Fruit fly (Drosophila melanogaster): ENCODE data around the gene snz.

snz gene

DNA sequence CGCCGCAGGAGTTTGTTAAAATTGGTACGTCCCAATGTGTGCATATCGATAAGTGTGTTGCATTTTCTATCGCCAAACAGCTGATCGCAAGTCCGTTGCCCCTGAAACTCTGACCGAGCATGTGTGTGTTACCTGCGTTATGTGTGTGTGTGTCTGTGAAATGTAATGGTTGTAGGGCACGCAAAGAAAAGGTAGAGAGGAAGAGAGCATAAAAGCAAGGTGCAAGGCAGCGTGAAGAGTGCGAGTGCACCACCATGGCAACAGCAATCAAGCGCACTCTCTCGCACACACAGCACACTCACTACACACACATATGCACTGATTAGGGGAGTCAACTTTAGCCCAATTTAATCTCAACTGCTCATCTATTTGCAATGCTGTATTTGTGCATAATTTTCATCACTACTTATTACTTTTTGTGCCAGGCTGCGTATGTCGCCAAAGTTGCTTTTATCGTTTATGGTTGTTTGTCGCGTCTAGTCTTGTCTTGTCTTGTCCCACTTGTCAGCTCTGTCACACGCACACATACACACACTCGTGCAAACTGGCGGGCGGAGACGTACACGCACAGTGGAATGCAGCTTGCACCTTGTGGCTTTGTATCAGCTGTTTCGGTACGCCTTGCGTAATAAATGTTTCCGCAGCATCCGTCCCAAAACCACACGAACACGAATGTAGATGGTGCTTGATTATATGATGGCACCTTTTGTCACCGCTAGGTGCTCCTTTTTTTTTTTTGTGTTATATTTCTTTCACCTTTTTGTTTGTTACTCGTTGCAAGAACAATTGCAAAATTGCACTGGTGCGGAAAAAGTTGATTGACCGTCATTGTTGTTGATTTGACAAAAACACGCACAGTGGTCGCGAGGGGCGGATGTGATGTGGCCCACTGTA lies 25.9 kb downstream of the snz start (continued):
- TF ChIP-seq sv (GFP tag; optimal IDR thresholded peaks at IDR 0.05) = peak; percentile 56
- TF ChIP-seq CG32264 (GFP tag; optimal IDR thresholded peaks at IDR 0.05) = peak; percentile 69
- TF ChIP-seq h (GFP tag; optimal IDR thresholded peaks at IDR 0.05) = peak; percentile 70

DNA sequence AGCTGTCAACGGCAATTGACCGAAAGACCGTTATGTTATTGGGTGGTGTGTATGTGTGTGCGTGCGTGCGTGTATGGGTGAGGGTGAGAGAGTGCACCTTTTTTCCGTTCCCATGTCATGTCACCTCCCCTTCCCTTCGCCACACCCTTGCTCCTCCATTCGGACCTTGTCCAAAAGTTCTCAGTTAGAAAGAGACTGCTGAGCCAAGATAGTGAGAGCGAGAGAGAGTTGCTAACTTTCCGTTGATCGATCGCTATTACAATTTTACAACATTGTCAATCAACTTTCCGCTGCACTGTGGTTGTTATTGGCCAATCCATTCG lies 26.6 kb downstream of the snz start:
- TF ChIP-seq h (GFP tag; optimal IDR thresholded peaks at IDR 0.05) (peak; percentile 6), fru (GFP tag; optimal IDR thresholded peaks at IDR 0.05) (peak; percentile 28), Rel (GFP tag; optimal IDR thresholded peaks at IDR 0.05) (no peak), Rel (tag; optimal IDR thresholded peaks at IDR 0.05) (no peak)

DNA sequence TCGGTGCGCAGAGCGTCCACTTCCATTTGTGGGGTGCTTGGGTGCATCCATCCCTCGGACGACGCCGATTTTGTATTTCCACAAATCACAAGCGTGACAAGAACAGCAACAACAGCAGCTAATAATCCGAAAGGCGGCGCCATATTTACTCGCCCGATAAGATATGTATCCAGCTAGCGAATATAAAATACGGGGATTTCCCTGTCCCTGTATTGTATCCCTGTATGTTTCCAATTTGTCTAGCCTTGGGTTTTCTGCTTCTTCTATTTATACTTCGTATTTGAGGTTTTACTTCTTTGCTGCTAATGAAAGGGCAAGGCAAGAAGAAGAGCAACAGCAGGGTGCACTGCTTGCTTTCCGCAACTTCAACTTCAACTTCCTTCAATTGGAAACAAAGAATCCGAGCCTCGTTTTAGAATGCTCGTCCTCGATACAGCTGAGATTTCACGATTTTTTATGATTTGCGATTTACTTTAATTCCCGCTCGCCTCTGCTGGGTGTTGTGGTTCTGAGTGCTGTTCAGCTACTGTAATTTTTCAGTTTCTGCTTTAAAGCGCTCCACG lies 32.3 kb downstream of the snz start:
- TF ChIP-seq Hr83 (GFP tag; optimal IDR thresholded peaks at IDR 0.05; ENCODE audit: poor library complexity, severe bottlenecking) = no peak
- no peak for TF ChIP-seq Rel (GFP tag; optimal IDR thresholded peaks at IDR 0.05)
- peak; percentile 99 for TF ChIP-seq Rel (tag; optimal IDR thresholded peaks at IDR 0.05)

DNA sequence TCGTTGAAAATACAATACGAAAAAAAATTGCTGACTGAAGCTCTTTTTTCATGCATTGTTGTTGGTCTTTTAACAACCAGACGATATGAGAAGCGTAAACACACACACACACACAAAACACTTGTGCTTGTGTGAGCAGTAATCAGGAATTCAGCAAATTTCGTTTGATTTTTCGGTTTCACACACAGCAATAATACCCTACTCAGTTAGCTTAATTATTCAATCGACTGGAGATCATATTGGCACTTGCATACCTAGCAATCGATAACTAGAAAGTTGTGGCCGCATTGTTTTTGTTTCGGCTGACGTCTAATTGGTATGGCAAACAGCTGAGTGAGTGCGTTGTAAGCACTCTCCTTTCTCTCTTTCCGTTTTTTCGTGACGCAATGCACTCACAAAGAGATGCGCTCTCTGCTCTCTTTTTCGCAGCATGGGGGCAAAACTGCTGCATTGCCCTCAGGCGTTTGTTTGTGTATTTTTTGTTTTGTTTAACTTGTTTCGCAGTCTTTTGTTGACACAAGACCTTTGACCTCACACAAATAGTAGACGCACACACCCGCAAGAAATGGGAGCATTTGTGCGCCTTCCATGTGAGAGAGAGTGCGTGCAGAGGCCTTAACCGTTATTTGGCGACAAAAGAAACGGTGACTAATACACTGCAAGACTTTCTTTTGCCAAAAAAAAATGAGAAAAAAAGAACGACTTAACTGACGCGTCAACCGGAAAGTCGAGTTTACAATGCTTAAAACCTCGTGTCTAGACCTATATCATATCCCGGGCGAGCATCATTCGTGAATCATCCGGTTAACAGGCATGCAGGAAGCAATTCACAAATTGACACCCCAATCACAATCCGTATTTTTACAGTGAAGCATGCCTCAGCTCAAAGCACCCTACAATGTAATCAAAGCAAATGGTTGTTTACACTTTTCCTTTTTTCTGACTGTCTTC lies 33.2 kb downstream of the snz start:
- TF ChIP-seq Dif (GFP tag; optimal IDR thresholded peaks at IDR 0.05; ENCODE audit: partially characterized antibody) = peak; percentile 85
- no peak for TF ChIP-seq pan (optimal IDR thresholded peaks at IDR 0.05)
- TF ChIP-seq foxo (GFP tag; optimal IDR thresholded peaks at IDR 0.05) = peak; percentile 24 to 65
- peak; percentile 85 for TF ChIP-seq sage (GFP tag; optimal IDR thresholded peaks at IDR 0.05)
- peak; percentile 79 for TF ChIP-seq ey (GFP tag; optimal IDR thresholded peaks at IDR 0.05)
- TF ChIP-seq psq (GFP tag; optimal IDR thresholded peaks at IDR 0.05) = peak; percentile 44
- peak; percentile 74 to 86 for TF ChIP-seq dl (GFP tag; optimal IDR thresholded peaks at IDR 0.05; ENCODE audit: insufficient read depth in 1 of 2, partially characterized antibody in 2 of 2)
- TF ChIP-seq Vsx2 (GFP tag; optimal IDR thresholded peaks at IDR 0.05; ENCODE audit: partially characterized antibody) = no peak
- TF ChIP-seq brk (GFP tag; optimal IDR thresholded peaks at IDR 0.05) = no peak
- peak; percentile 41 for TF ChIP-seq CG32264 (GFP tag; optimal IDR thresholded peaks at IDR 0.05)
- peak; percentile 71 for TF ChIP-seq fru (GFP tag; optimal IDR thresholded peaks at IDR 0.05)
- no peak for TF ChIP-seq Abd-B (GFP tag; optimal IDR thresholded peaks at IDR 0.05)
- peak; percentile 44 for TF ChIP-seq Jra (GFP tag; optimal IDR thresholded peaks at IDR 0.05)
- TF ChIP-seq sv (GFP tag; optimal IDR thresholded peaks at IDR 0.05) = no peak
- TF ChIP-seq rgr (GFP tag; optimal IDR thresholded peaks at IDR 0.05) = peak; percentile 77
- peak; percentile 49 for TF ChIP-seq Hnf4 (GFP tag; optimal IDR thresholded peaks at IDR 0.05)
- peak; percentile 54 for TF ChIP-seq Sp1 (GFP tag; optimal IDR thresholded peaks at IDR 0.05)
- no peak for TF ChIP-seq CrebA (GFP tag; optimal IDR thresholded peaks at IDR 0.05; ENCODE audit: borderline replicate concordance)
- TF ChIP-seq HLH106 (tag; optimal IDR thresholded peaks at IDR 0.05) = peak; percentile 69
- peak; percentile 45 for TF ChIP-seq Hr83 (GFP tag; optimal IDR thresholded peaks at IDR 0.05; ENCODE audit: poor library complexity, severe bottlenecking)
- no peak for TF ChIP-seq usp (GFP tag; optimal IDR thresholded peaks at IDR 0.05)
- TF ChIP-seq Dfd (GFP tag; optimal IDR thresholded peaks at IDR 0.05) = no peak
- peak; percentile 81 for TF ChIP-seq h (GFP tag; optimal IDR thresholded peaks at IDR 0.05)
- no peak for TF ChIP-seq GATAd (GFP tag; optimal IDR thresholded peaks at IDR 0.05)
- TF ChIP-seq Rel (GFP tag; optimal IDR thresholded peaks at IDR 0.05) = peak; percentile 50
- TF ChIP-seq Rel (tag; optimal IDR thresholded peaks at IDR 0.05) = peak; percentile 8
- TF ChIP-seq jim (GFP tag; optimal IDR thresholded peaks at IDR 0.05) = no peak
- peak; percentile 61 for TF ChIP-seq OdsH (GFP tag; optimal IDR thresholded peaks at IDR 0.05)
- TF ChIP-seq br (GFP tag; optimal IDR thresholded peaks at IDR 0.05) = peak; percentile 60
- no peak for TF ChIP-seq Hr78 (GFP tag; optimal IDR thresholded peaks at IDR 0.05)
- TF ChIP-seq tai (GFP tag; optimal IDR thresholded peaks at IDR 0.05) = no peak
- TF ChIP-seq woc (GFP tag; optimal IDR thresholded peaks at IDR 0.05) = peak; percentile 46
- no peak for TF ChIP-seq Mio (GFP tag; optimal IDR thresholded peaks at IDR 0.05)
- TF ChIP-seq lola (GFP tag; optimal IDR thresholded peaks at IDR 0.05) = no peak
- peak; percentile 5 for TF ChIP-seq CG9705 (GFP tag; optimal IDR thresholded peaks at IDR 0.05)
- no peak for TF ChIP-seq N (GFP tag; optimal IDR thresholded peaks at IDR 0.05)
- peak; percentile 46 for TF ChIP-seq dmrt93B (GFP tag; optimal IDR thresholded peaks at IDR 0.05)
- TF ChIP-seq Myc (optimal IDR thresholded peaks at IDR 0.05) = no peak
- no peak for TF ChIP-seq dsf (GFP tag; optimal IDR thresholded peaks at IDR 0.05; ENCODE audit: borderline replicate concordance)

All from whole organism, wandering third instar larva.